Fruit fly (Drosophila melanogaster) whole organism: ENCODE data around the gene CG10428.

ENCODE experiments used
- CG8478 ChIP-seq: fragments of >200 bp; optimal IDR thresholded peaks from 2 replicates; lab custom pipeline; 2018; ENCODE audit warnings: inconsistent platforms
- Dll ChIP-seq: fragments of >200 bp; optimal IDR thresholded peaks from 2 replicates; lab custom pipeline; 2017
- EcR ChIP-seq, 2 experiments: fragments of >200 bp; optimal IDR thresholded peaks; 2 replicates each; lab custom pipeline; 2017; ENCODE audit warnings: missing biosample characterization in 2 of 2, missing genetic modification characterization in 2 of 2, missing genetic modification reagents in 2 of 2
- pan ChIP-seq: fragments of >200 bp; optimal IDR thresholded peaks from 2 replicates; lab custom pipeline; 2017
- psq ChIP-seq: fragments of >200 bp; optimal IDR thresholded peaks from 2 replicates; lab custom pipeline; 2017
- usp ChIP-seq: fragments of >200 bp; optimal IDR thresholded peaks from 2 replicates; lab custom pipeline; 2017; ENCODE audit warnings: missing biosample characterization, missing genetic modification characterization, mixed read lengths

Gene CG10428

DNA sequence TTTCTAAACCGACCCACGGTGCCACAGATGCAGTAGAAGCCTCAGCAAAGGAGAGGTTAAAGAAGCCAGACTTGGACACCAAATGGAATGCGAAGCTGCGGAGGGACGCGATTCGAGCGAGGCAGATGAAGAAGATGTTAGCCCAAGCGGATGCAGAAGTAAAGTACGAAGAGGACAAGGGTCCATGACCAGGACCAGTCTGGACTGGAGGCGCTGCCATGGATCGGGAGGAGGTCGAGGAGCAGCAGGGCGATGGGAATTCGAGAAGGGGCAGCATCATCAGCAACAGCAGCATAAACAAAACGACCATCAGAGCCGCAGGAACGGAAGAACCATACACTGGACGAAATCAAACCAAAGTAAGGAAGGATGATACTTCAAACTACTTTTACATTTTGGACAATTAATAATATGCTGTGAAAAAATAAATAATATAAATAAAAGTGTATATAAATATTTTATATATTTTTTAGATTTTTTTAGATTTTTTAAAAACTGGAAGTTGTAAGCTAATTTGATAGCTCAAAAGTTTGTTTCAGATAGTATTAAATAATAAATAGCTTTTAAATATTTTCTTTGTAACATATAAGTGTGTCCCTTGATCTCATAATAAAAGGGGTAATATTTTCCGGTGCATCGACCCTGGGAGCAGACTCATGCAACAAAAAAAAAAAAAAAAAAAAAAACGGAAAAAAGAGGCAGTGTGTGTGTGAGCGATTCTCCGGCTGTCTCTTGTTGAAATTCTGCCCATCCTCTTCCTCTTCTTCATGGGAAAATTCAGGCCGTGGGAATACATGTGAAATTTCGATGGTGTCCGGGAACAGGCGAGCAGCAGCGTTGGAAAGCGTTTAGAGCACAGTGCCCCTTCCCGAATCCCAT, 1.8 kb upstream of the CG10428 start:
- TF ChIP-seq EcR (GFP tag; optimal IDR thresholded peaks at IDR 0.05; lab: Kevin White, UChicago): peak in 1 of 2 experiments; percentile 78
- no peak for TF ChIP-seq usp (GFP tag; lab: Kevin White, UChicago)

dm6 chr2L:18947515-18947998, 1.1 kb upstream of the CG10428 start:
- TF ChIP-seq pan (lab: Kevin White, UChicago) (no peak), Dll (no peak), EcR (GFP tag; optimal IDR thresholded peaks at IDR 0.05; lab: Kevin White, UChicago) (peak in 1 of 2 experiments; percentile 78), CG8478 (lab: Kevin White, UChicago) (peak; percentile 22)

- TF ChIP-seq psq (lab: Kevin White, UChicago) (no peak), pan (lab: Kevin White, UChicago) (no peak)
Observed at dm6 chr2L:18948065-18948723, 490 bp upstream of the CG10428 start.

DNA sequence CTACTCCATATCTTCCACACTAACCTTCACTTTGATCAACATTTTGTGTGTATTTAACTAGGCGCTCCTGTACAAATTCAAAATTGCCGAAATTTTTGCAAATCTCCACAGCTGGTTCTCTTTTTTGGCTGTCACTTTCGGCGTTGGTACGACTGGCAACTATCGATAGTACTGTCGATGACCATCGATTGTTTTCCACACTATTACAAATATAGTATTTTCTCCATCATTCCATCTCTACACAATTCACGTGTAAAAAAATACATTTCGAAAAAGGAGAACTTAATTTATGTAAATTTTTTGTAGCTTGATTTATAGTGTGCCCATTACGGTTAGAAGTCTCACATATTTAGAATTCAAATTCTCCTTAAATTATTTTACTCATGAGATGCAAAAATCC, 3.0 kb downstream of the CG10428 start, which contains the start of gene Nedd8:
Gene Nedd8 (minus strand): TSS at position 164 of the 400 bp plus-strand sequence.
- TF ChIP-seq usp (GFP tag; lab: Kevin White, UChicago): no peak
- no peak for TF ChIP-seq pan (lab: Kevin White, UChicago)
- no peak for TF ChIP-seq CG8478 (lab: Kevin White, UChicago)
- TF ChIP-seq EcR (GFP tag; optimal IDR thresholded peaks at IDR 0.05; lab: Kevin White, UChicago): no peak
- TF ChIP-seq psq (lab: Kevin White, UChicago): no peak
- no peak for TF ChIP-seq Dll

- no peak for TF ChIP-seq EcR (GFP tag; optimal IDR thresholded peaks at IDR 0.05; lab: Kevin White, UChicago)
Observed at dm6 chr2L:18953512-18954254, 5.0 kb downstream of the CG10428 start.

DNA sequence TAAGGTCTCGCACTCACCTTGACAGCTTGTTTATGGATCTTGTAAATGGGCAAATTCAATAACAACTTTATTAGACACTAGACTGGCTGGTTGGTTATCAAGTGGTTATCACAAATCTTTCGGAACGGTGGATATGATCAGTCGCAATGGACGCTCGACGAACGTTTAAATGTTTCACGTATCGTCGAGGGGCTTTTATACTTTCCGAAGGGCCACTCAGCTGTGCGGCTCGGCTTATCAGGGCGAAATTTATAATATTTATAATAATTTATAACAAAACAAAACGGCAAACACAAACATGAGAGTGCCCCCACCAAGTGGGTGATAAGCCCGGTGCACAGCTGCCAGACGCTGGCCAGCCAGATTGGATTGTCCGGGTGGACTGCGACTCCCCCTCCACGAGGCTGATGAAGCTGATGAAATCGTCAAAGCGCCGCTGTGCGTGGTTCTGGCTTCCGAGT, 5.6 kb downstream of the CG10428 start, which contains the start of gene CG10621:
Gene CG10621 (minus strand): TSS at position 177 of the 461 bp plus-strand sequence.
- TF ChIP-seq Dll: no peak
- TF ChIP-seq CG8478 (lab: Kevin White, UChicago): no peak
- no peak for TF ChIP-seq usp (GFP tag; lab: Kevin White, UChicago)
- TF ChIP-seq pan (lab: Kevin White, UChicago): no peak
- no peak for TF ChIP-seq EcR (GFP tag; optimal IDR thresholded peaks at IDR 0.05; lab: Kevin White, UChicago)
- no peak for TF ChIP-seq psq (lab: Kevin White, UChicago)

DNA sequence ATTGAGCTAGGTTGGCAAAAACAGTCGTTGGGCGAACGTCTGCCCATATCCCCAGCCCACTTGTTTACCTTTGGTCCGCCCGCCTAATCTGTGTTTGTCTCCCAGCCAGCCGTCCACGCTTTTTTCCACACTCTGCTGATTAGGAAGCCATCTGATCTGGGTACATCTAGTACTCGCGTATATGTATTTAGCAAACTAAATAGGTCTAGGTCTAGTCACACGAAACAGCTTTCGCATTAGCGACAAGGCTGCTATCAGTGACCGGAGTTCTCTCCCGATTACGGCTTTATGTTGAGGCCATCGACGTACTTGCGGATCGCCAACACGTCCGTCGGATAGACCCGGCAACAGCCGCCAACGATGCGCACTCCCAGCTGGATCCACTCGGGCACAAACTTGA, 7.0 kb downstream of the CG10428 start:
- TF ChIP-seq pan (lab: Kevin White, UChicago) (peak; percentile 7), usp (GFP tag; lab: Kevin White, UChicago) (no peak)

DNA sequence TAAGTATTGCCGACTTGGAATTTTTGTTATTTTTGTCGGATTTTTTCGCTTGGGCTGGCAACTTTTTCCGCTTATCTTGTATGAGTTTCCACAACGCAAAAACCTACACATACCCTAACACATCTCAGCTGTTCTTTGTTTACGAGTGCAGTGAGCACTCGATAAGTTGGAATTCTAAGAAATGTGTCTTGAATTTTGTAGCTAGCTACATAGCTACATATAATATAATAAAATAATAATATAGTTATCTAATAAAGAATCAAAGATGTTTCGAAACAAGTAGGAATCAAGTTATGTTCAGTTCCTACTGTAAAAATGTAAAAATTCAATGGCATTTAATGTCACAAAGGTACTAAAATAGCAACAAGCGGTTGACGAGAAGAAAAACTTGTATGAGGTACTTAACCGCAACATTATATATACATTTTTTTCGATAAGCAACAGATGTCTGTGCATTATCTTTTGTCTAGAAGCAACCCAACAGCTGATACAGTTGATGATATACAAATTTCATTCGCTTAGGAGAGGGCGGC, 8.5 kb downstream of the CG10428 start, which contains the start of gene Bhmt:
Gene Bhmt (minus strand): TSS at position 170 of the 533 bp plus-strand sequence.
- TF ChIP-seq Dll (no peak), pan (lab: Kevin White, UChicago) (no peak), EcR (GFP tag; optimal IDR thresholded peaks at IDR 0.05; lab: Kevin White, UChicago) (no peak), CG8478 (lab: Kevin White, UChicago) (no peak), psq (lab: Kevin White, UChicago) (no peak), usp (GFP tag; lab: Kevin White, UChicago) (no peak)

DNA sequence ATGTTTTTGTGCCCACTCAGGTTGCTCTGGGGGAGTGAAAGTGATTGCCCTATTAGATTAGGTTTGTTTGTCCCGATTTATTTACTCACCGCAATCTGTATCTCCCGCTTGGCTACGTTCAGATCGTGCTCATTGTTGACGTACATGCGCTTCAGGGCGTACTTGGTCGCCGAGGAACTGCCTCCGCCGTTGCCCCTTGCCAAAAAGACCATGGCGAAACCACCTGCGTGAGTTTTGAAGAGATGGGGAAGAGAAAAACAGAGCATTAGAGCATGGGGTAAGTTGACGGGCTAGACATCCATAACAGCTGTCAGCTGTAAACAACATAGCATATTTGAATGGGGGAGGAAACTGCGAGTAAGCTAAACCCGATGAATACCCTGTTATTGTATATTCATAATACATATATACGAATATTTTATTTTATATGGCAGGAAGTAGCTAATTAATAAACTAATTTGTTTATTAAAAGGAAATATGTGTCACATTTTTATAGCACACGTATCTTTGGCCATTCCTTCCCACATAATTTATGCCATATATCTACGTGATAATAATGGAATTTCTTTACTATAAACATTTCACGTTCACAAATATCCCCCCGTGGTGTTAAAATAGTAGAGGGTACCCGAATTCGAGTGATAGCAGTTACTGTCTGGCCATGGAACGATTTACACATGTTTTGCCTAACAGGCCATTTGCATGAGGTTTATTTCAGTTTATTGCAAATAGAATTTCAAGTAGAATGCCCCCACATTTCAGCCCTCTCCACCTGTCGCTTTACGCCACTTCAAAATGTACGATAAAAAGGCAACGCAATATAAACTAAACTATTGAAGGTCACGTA, 16.9 kb downstream of the CG10428 start:
- TF ChIP-seq psq (lab: Kevin White, UChicago) (no peak), pan (lab: Kevin White, UChicago) (peak; percentile 59)

DNA sequence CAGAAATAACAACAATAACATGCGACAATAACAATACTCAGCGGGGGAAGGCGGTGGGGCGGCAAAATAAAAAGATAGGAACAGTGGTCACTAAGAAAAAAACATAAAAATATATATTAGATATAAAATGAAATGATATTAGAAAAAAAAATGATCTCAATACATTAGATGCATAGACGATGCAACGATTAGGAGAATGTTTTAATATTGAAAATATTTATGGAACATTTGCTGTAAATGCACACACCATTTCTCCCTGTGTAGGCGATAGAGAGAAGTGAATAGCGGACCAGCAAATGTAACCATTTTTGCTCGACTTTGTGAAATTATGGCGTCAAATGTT, 17.5 kb downstream of the CG10428 start:
- TF ChIP-seq usp (GFP tag; lab: Kevin White, UChicago): no peak
- TF ChIP-seq pan (lab: Kevin White, UChicago): no peak
- no peak for TF ChIP-seq EcR (GFP tag; optimal IDR thresholded peaks at IDR 0.05; lab: Kevin White, UChicago)
- no peak for TF ChIP-seq CG8478 (lab: Kevin White, UChicago)
- TF ChIP-seq Dll: no peak
- no peak for TF ChIP-seq psq (lab: Kevin White, UChicago)

- peak; percentile 63 for TF ChIP-seq pan (lab: Kevin White, UChicago)
- no peak for TF ChIP-seq psq (lab: Kevin White, UChicago)
- no peak for TF ChIP-seq CG8478 (lab: Kevin White, UChicago)
- no peak for TF ChIP-seq EcR (GFP tag; optimal IDR thresholded peaks at IDR 0.05; lab: Kevin White, UChicago)
Observed at dm6 chr2L:18966844-18967243, 18.2 kb downstream of the CG10428 start.
